Worm (Caenorhabditis elegans) whole organism, L3 larva: Measurements from ENCODE around the gene K07D4.6.

Experiments
- ZK546.5 ChIP-seq: sonication (generic microtip); optimal IDR thresholded peaks from 2 replicates; lab custom pipeline; 2017; ENCODE audit warnings: missing biosample characterization, missing genetic modification characterization
- ama-1 ChIP-seq: fragments of 150-350 bp; optimal IDR thresholded peaks from 2 replicates; lab custom pipeline; 2018
- ceh-16 ChIP-seq: sonication (generic microtip); optimal IDR thresholded peaks from 2 replicates; lab custom pipeline; 2017; ENCODE audit warnings: missing biosample characterization, missing genetic modification characterization
- ceh-28 ChIP-seq: fragments of 150-350 bp; optimal IDR thresholded peaks from 2 replicates; lab custom pipeline; 2014; ENCODE audit warnings: missing biosample characterization, missing genetic modification reagents, missing genetic modification characterization
- ceh-82 ChIP-seq: fragments of 150-350 bp; optimal IDR thresholded peaks from 2 replicates; lab custom pipeline; 2014; ENCODE audit warnings: missing biosample characterization, missing genetic modification characterization
- ceh-9 ChIP-seq: sonication (generic microtip); optimal IDR thresholded peaks from 2 replicates; lab custom pipeline; 2018; ENCODE audit warnings: missing biosample characterization, missing genetic modification characterization
- daf-12 ChIP-seq: fragments of 150-350 bp; optimal IDR thresholded peaks from 2 replicates; lab custom pipeline; 2014; ENCODE audit warnings: missing biosample characterization, missing genetic modification reagents, missing genetic modification characterization
- egl-27 ChIP-seq: sonication (generic microtip); optimal IDR thresholded peaks from 4 replicates; lab custom pipeline; 2017; ENCODE audit warnings: missing biosample characterization, missing genetic modification reagents, missing genetic modification characterization
- elt-1 ChIP-seq: fragments of 150-350 bp; optimal IDR thresholded peaks from 2 replicates; lab custom pipeline; 2014; ENCODE audit warnings: missing biosample characterization, missing genetic modification characterization
- elt-2 ChIP-seq: sonication (generic microtip); optimal IDR thresholded peaks from 2 replicates; lab custom pipeline; 2016; ENCODE audit warnings: missing genetic modification reagents, mild to moderate bottlenecking, missing genetic modification characterization, missing compliant biosample characterization
- eor-1 ChIP-seq, 2 experiments: fragments of 150-350 bp; optimal IDR thresholded peaks; 2 replicates each; lab custom pipeline; 2014 to 2018; ENCODE audit warnings: missing biosample characterization in 2 of 2, missing genetic modification characterization in 2 of 2
- hmg-11 ChIP-seq: sonication (generic microtip); optimal IDR thresholded peaks from 2 replicates; lab custom pipeline; 2016; ENCODE audit warnings: missing genetic modification characterization, missing compliant biosample characterization
- jun-1 ChIP-seq: fragments of 150-350 bp; optimal IDR thresholded peaks from 2 replicates; lab custom pipeline; 2014; ENCODE audit warnings: missing biosample characterization, missing genetic modification reagents, missing genetic modification characterization
- lin-15B ChIP-seq: fragments of 150-350 bp; optimal IDR thresholded peaks from 2 replicates; lab custom pipeline; 2014; ENCODE audit warnings: missing biosample characterization, missing genetic modification characterization
- lsy-12 ChIP-seq: sonication (generic microtip); optimal IDR thresholded peaks from 2 replicates; lab custom pipeline; 2016; ENCODE audit warnings: mild to moderate bottlenecking, missing genetic modification characterization, missing compliant biosample characterization
- mdl-1 ChIP-seq: fragments of 150-350 bp; optimal IDR thresholded peaks from 2 replicates; lab custom pipeline; 2014; ENCODE audit warnings: missing biosample characterization, missing genetic modification characterization
- mml-1 ChIP-seq: fragments of 150-350 bp; sonication (generic microtip); optimal IDR thresholded peaks from 3 replicates; lab custom pipeline; 2014; ENCODE audit warnings: missing biosample characterization, missing genetic modification characterization
- nfya-1 ChIP-seq: sonication (generic microtip); optimal IDR thresholded peaks from 2 replicates; lab custom pipeline; 2017; ENCODE audit warnings: missing genetic modification characterization, mild to moderate bottlenecking, missing compliant biosample characterization, antibody characterized with exemption, moderate library complexity; ENCODE audit not compliant: insufficient read depth
- nhr-12 ChIP-seq: fragments of 150-350 bp; optimal IDR thresholded peaks from 2 replicates; lab custom pipeline; 2014; ENCODE audit warnings: missing biosample characterization, missing genetic modification characterization
- nhr-23 ChIP-seq: fragments of 150-350 bp; optimal IDR thresholded peaks from 2 replicates; lab custom pipeline; 2014; ENCODE audit warnings: missing biosample characterization, missing genetic modification reagents, missing genetic modification characterization
- nhr-237 ChIP-seq: fragments of 150-350 bp; optimal IDR thresholded peaks from 2 replicates; lab custom pipeline; 2014; ENCODE audit warnings: missing biosample characterization, missing genetic modification characterization
- nhr-25 ChIP-seq: sonication (generic microtip); optimal IDR thresholded peaks from 2 replicates; lab custom pipeline; 2017; ENCODE audit warnings: missing biosample characterization, missing genetic modification characterization
- nhr-28 ChIP-seq: fragments of 150-350 bp; optimal IDR thresholded peaks from 2 replicates; lab custom pipeline; 2014; ENCODE audit warnings: missing biosample characterization, missing genetic modification characterization
- nhr-43 ChIP-seq: sonication (generic microtip); optimal IDR thresholded peaks from 2 replicates; lab custom pipeline; 2016; ENCODE audit warnings: mild to moderate bottlenecking, missing genetic modification characterization, missing compliant biosample characterization; ENCODE audit not compliant: poor library complexity, severe bottlenecking
- nhr-67 ChIP-seq: fragments of 150-350 bp; optimal IDR thresholded peaks from 2 replicates; lab custom pipeline; 2014; ENCODE audit warnings: missing biosample characterization, missing genetic modification characterization
- nhr-76 ChIP-seq: fragments of 150-350 bp; sonication (generic microtip); optimal IDR thresholded peaks from 5 replicates; lab custom pipeline; 2014; ENCODE audit warnings: missing biosample characterization, missing genetic modification characterization
- nhr-77 ChIP-seq: fragments of 150-350 bp; optimal IDR thresholded peaks from 2 replicates; lab custom pipeline; 2014; ENCODE audit warnings: missing biosample characterization, missing genetic modification characterization
- pha-4 ChIP-seq: fragments of 150-350 bp; optimal IDR thresholded peaks from 2 replicates; lab custom pipeline; 2014; ENCODE audit warnings: missing biosample characterization, missing genetic modification reagents, missing genetic modification characterization
- sea-2 ChIP-seq: fragments of 150-350 bp; sonication (generic microtip); optimal IDR thresholded peaks from 4 replicates; lab custom pipeline; 2014; ENCODE audit warnings: missing biosample characterization, missing genetic modification reagents, missing genetic modification characterization
- skn-1 ChIP-seq: fragments of 150-350 bp; optimal IDR thresholded peaks from 2 replicates; lab custom pipeline; 2014; ENCODE audit warnings: missing biosample characterization, missing genetic modification characterization
- snpc-4 ChIP-seq: fragments of 150-350 bp; optimal IDR thresholded peaks from 2 replicates; lab custom pipeline; 2014; ENCODE audit warnings: missing biosample characterization, missing genetic modification characterization
- tbx-2 ChIP-seq: sonication (generic microtip); optimal IDR thresholded peaks from 2 replicates; lab custom pipeline; 2016; ENCODE audit warnings: mild to moderate bottlenecking, missing genetic modification characterization, missing compliant biosample characterization
- unc-62 ChIP-seq: fragments of 150-350 bp; sonication (generic microtip); optimal IDR thresholded peaks from 4 replicates; lab custom pipeline; 2014; ENCODE audit warnings: missing biosample characterization, missing genetic modification reagents, missing genetic modification characterization
- zag-1 ChIP-seq: fragments of 150-350 bp; optimal IDR thresholded peaks from 2 replicates; lab custom pipeline; 2014; ENCODE audit warnings: missing biosample characterization, missing genetic modification characterization
- ztf-11 ChIP-seq: fragments of 150-350 bp; optimal IDR thresholded peaks from 2 replicates; lab custom pipeline; 2014; ENCODE audit warnings: missing biosample characterization, missing genetic modification characterization
- ztf-4 ChIP-seq: fragments of 150-350 bp; optimal IDR thresholded peaks from 2 replicates; lab custom pipeline; 2014; ENCODE audit warnings: missing biosample characterization, missing genetic modification characterization

Gene K07D4.6

DNA sequence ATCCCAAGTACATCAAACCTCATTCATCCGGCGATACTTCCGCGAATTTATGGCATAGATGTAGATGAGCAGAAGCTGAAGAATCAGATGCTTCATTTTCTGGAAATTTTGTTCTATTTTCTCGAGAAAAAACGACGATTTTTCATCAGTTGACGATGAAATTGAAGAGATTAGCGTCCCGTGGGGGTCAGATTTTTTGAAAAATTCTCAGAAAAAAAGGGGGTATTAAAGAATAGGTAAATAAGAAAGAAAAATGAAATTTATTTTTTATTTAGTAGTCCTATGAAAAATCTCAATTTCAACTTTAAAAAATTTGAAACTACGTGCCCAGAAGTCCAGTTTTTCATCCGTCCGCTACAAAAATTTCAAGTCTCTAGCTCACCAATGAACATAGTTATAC is 6.9 kb upstream of the K07D4.6 start, which contains the start of gene K07D4.5:
TSS of gene K07D4.5 (minus strand) at position 101 of the 400 bp plus-strand sequence.
- TF ChIP-seq eor-1 (tag; optimal IDR thresholded peaks at IDR 0.05; lab: Kevin White, UChicago) (no peak), nhr-23 (tag; lab: Kevin White, UChicago) (no peak), daf-12 (tag; lab: Kevin White, UChicago) (no peak), ceh-16 (tag; lab: Kevin White, UChicago) (no peak), nhr-25 (no peak), mml-1 (tag; lab: Kevin White, UChicago) (no peak), ztf-4 (tag; lab: Kevin White, UChicago) (no peak), elt-2 (tag; lab: Kevin White, UChicago) (no peak), egl-27 (no peak), jun-1 (tag; lab: Kevin White, UChicago) (no peak)

DNA sequence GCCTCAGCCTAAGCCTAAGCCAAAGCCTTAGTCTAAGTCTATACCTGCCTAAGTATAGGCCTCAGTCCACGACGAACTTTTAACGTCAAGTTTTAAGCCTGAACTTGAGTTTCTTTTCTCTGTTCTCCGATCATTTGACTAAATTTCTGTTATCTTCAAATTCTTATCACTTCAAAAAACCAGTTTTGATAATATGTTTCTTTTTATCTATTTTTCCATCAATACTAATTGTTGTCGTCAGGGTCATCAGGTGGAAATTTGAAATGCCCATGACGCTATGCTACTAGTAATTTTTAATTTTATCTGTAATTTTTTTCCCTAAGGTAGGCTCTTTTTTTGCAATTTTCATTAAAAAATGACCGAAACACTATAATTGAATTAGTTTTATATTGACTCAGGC is 7.0 kb downstream of the K07D4.6 start:
- TF ChIP-seq ceh-9 (tag; lab: Kevin White, UChicago) = no peak
- peak; percentile 29 for TF ChIP-seq elt-2 (tag; lab: Kevin White, UChicago)
- TF ChIP-seq, all 47 proteins: peak for 1

DNA sequence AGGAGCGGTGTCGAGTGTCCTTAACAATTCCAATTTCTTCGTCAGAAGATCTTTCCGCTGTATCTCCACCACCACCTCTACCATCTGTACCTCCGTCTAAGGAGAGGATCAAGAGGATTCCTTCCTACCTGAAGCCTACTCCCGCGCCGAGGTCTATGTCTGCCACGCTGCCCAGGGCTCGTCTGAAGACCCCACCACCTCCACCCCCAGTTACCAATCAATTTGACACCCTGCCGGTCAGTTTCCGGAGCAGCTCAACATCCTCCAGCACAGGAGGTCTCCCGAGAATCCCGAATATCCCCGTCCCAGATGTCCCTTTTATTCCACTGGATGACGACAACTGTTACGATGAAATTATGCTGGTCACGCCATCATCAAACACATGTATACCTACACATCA is 10.5 kb downstream of the K07D4.6 start:
- TF ChIP-seq nhr-12 (tag; lab: Kevin White, UChicago) = no peak
- no peak for TF ChIP-seq sea-2 (GFP tag; lab: Kevin White, UChicago)
- TF ChIP-seq eor-1 (tag; optimal IDR thresholded peaks at IDR 0.05; lab: Kevin White, UChicago) = no peak
- no peak for TF ChIP-seq egl-27
- no peak for TF ChIP-seq tbx-2 (tag; lab: Kevin White, UChicago)
- TF ChIP-seq zag-1 (tag; lab: Kevin White, UChicago) = no peak
- TF ChIP-seq ceh-82 (tag; lab: Kevin White, UChicago) = no peak
- TF ChIP-seq, all 47 proteins: peak for 0

DNA sequence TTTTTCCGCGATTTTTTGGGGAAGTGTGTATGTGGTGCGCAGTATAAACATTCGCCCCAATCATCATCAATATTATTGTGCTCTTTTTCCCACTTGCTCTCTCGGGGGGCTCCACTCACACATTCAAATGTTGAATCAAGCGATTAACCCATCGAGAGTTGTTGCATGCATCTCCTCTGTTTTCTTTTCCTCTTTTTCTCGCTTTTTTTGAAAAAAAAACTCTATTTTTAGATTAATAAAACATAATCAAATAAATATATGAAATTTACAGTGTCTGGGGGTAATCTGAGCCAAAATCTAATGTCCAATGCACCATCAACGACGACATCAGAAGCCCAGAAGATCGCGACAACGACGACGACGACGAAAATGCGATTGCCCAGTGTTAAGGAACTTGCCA is 13.9 kb downstream of the K07D4.6 start, which contains the start of gene ephx-1:
TSS of gene ephx-1 (plus strand) at position 301 of the 400 bp plus-strand sequence.
- TF ChIP-seq nhr-43 = no peak
- peak; percentile 19 for TF ChIP-seq pha-4 (tag; lab: Kevin White, UChicago)

DNA sequence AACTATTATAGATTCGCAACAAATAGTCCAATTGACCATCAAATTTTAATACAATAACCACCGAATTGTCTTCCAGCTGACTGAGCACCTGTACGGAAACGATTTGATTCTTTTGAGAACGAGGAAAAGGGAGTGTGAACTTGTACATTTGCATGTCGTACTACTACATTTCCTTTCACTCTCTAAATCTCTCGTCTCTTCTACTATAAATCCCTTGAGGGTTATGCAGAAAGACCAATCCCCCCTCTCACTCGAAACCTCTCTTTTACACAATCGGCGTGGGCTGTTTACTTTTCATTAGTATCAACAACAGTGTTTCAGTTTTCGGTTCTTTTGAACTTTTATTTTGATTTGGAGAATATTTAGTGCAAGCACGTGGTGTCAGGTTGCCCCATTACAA is 16.4 kb downstream of the K07D4.6 start:
- no peak for TF ChIP-seq pha-4 (tag; lab: Kevin White, UChicago)
- no peak for TF ChIP-seq skn-1
- TF ChIP-seq elt-1 = no peak
- no peak for TF ChIP-seq nhr-237 (tag; lab: Kevin White, UChicago)
- TF ChIP-seq nhr-67 (tag; lab: Kevin White, UChicago) = no peak
- no peak for TF ChIP-seq hmg-11
- TF ChIP-seq eor-1 (tag; optimal IDR thresholded peaks at IDR 0.05; lab: Kevin White, UChicago) = no peak
- TF ChIP-seq egl-27 = no peak
- TF ChIP-seq ceh-28 = no peak
- no peak for TF ChIP-seq nhr-28 (tag; lab: Kevin White, UChicago)
- TF ChIP-seq nhr-25 = no peak
- TF ChIP-seq elt-2 (tag; lab: Kevin White, UChicago) = no peak
- no peak for TF ChIP-seq snpc-4
- TF ChIP-seq ztf-11 (tag; lab: Kevin White, UChicago) = no peak
- TF ChIP-seq ceh-82 (tag; lab: Kevin White, UChicago) = no peak
- TF ChIP-seq nhr-76 (tag; lab: Kevin White, UChicago) = no peak

DNA sequence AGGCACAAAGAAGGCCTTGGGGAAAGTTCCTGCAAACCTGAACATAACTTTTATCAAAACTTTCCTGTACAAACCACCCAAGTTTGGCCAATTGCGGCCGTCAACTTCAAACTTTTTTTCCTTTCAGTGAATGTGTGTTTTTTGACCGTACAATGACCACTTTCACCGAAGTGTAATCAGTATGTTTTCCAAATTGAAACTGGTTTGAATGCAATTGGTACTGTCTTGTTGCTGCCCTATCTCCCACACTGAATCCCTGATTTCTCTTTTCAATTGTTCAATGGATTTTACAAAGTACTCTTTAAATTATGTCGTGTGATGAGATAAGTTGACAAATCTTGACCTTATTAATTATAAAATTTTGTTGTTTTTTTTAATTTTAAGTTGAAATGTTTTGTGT is 18.1 kb downstream of the K07D4.6 start:
- TF ChIP-seq lsy-12 (tag; lab: Kevin White, UChicago) (no peak), mdl-1 (tag; lab: Kevin White, UChicago) (no peak), nhr-77 (tag; lab: Kevin White, UChicago) (no peak), ama-1 (no peak), unc-62 (GFP tag; lab: Kevin White, UChicago) (no peak), nfya-1 (tag; lab: Kevin White, UChicago) (no peak), ZK546.5 (tag; lab: Kevin White, UChicago) (no peak), nhr-28 (tag; lab: Kevin White, UChicago) (no peak), lin-15B (tag; lab: Kevin White, UChicago) (no peak), pha-4 (tag; lab: Kevin White, UChicago) (no peak)
